Fruit fly (Drosophila melanogaster) whole organism, embryonic: ENCODE results near the gene nkt.

Experiments used
- CG10147 ChIP-seq: fragments of 200-800 bp; sonication (Bioruptor generic); optimal IDR thresholded peaks from 2 replicates; lab custom pipeline; 2019; ENCODE audit warnings: missing biosample characterization, mild to moderate bottlenecking, missing genetic modification characterization, moderate library complexity
- CG1024 ChIP-seq: fragments of 200-800 bp; sonication (Bioruptor generic); IDR thresholded peaks from 2 replicates; pipeline ENCODE4 v1.3.6; 2022; ENCODE audit warnings: missing biosample characterization, missing genetic modification characterization
- CG10431 ChIP-seq: fragments of 200-800 bp; sonication (Bioruptor generic); optimal IDR thresholded peaks from 3 replicates; lab custom pipeline; 2018; ENCODE audit warnings: missing biosample characterization, mild to moderate bottlenecking, missing genetic modification characterization
- CG10654 ChIP-seq: fragments of 200-800 bp; sonication (Bioruptor generic); optimal IDR thresholded peaks from 2 replicates; lab custom pipeline; 2016; ENCODE audit warnings: missing biosample characterization, missing genetic modification characterization
- CG11560 ChIP-seq: fragments of 200-800 bp; sonication (Bioruptor generic); IDR thresholded peaks from 3 replicates; pipeline ENCODE4 v1.3.6; 2022; ENCODE audit warnings: missing biosample characterization, missing genetic modification characterization
- CG11696 ChIP-seq: fragments of 200-800 bp; sonication (Bioruptor generic); IDR thresholded peaks from 2 replicates; pipeline ENCODE4 v1.3.6; 2022; ENCODE audit warnings: missing biosample characterization, missing genetic modification characterization
- CG1233 ChIP-seq: fragments of 200-800 bp; sonication (Bioruptor generic); optimal IDR thresholded peaks from 4 replicates; lab custom pipeline; 2018; ENCODE audit warnings: missing biosample characterization, mild to moderate bottlenecking, missing genetic modification characterization
- CG12391 ChIP-seq: fragments of 200-800 bp; sonication (Bioruptor generic); optimal IDR thresholded peaks from 3 replicates; lab custom pipeline; 2018; ENCODE audit warnings: missing biosample characterization, mild to moderate bottlenecking, missing genetic modification characterization, moderate library complexity
- CG12769 ChIP-seq: fragments of 200-800 bp; sonication (Bioruptor generic); optimal IDR thresholded peaks from 2 replicates; lab custom pipeline; 2019; ENCODE audit warnings: missing biosample characterization, mild to moderate bottlenecking, missing genetic modification characterization, moderate library complexity
- CG14860 ChIP-seq: fragments of 200-800 bp; sonication (Bioruptor generic); IDR thresholded peaks from 3 replicates; pipeline ENCODE4 v1.3.6; 2022; ENCODE audit warnings: missing biosample characterization, missing genetic modification characterization; ENCODE audit not compliant: partially characterized antibody
- CG15011 ChIP-seq: fragments of 200-800 bp; sonication (Bioruptor generic); optimal IDR thresholded peaks from 3 replicates; lab custom pipeline; 2018; ENCODE audit warnings: missing biosample characterization, mild to moderate bottlenecking, missing genetic modification characterization
- CG15073 ChIP-seq: fragments of 200-800 bp; sonication (Bioruptor generic); optimal IDR thresholded peaks from 2 replicates; lab custom pipeline; 2016; ENCODE audit warnings: missing biosample characterization, missing genetic modification characterization
- CG16813 ChIP-seq: fragments of 200-800 bp; sonication (Bioruptor generic); IDR thresholded peaks from 3 replicates; pipeline ENCODE4 v1.3.6; 2022; ENCODE audit warnings: missing biosample characterization, missing genetic modification characterization; ENCODE audit not compliant: partially characterized antibody
- CG1792 ChIP-seq: fragments of 200-800 bp; sonication (Bioruptor generic); optimal IDR thresholded peaks from 2 replicates; lab custom pipeline; 2016; ENCODE audit warnings: missing biosample characterization, missing genetic modification characterization
- CG32772 ChIP-seq: fragments of 200-800 bp; sonication (Bioruptor generic); IDR thresholded peaks from 2 replicates; pipeline ENCODE4 v1.3.6; 2022; ENCODE audit warnings: missing biosample characterization, missing genetic modification characterization
- CG4282 ChIP-seq: fragments of 200-800 bp; sonication (Bioruptor generic); optimal IDR thresholded peaks from 2 replicates; lab custom pipeline; 2016; ENCODE audit warnings: missing biosample characterization, missing genetic modification characterization
- CG7271 ChIP-seq: fragments of 200-800 bp; sonication (Bioruptor generic); optimal IDR thresholded peaks from 2 replicates; lab custom pipeline; 2018; ENCODE audit warnings: missing biosample characterization, mild to moderate bottlenecking, missing genetic modification characterization, moderate library complexity
- CG8765 ChIP-seq: fragments of 200-800 bp; sonication (Bioruptor generic); IDR thresholded peaks from 2 replicates; pipeline ENCODE4 v1.3.6; 2022; ENCODE audit warnings: missing biosample characterization, missing genetic modification characterization
- CG8924 ChIP-seq: fragments of 200-800 bp; optimal IDR thresholded peaks from 3 replicates; lab custom pipeline; 2019; ENCODE audit warnings: missing biosample characterization, mild to moderate bottlenecking, missing genetic modification characterization, moderate library complexity
- Doc3 ChIP-seq: fragments of 200-800 bp; sonication (Bioruptor generic); IDR thresholded peaks from 3 replicates; pipeline ENCODE4 v1.3.6; 2022; ENCODE audit warnings: missing biosample characterization, missing genetic modification characterization; ENCODE audit not compliant: partially characterized antibody
- HLHmδ ChIP-seq: fragments of 200-800 bp; sonication (Bioruptor generic); optimal IDR thresholded peaks from 2 replicates; lab custom pipeline; 2018; ENCODE audit warnings: missing biosample characterization, mild to moderate bottlenecking, missing genetic modification characterization, moderate library complexity
- HmgZ ChIP-seq: fragments of 200-800 bp; sonication (Bioruptor generic); optimal IDR thresholded peaks from 2 replicates; lab custom pipeline; 2018; ENCODE audit warnings: missing biosample characterization, mild to moderate bottlenecking, missing genetic modification characterization
- Hr78 ChIP-seq, 2 experiments: fragments of 200-800 bp in 1 of 2; fragments of >200 bp in 1 of 2; sonication (Bioruptor generic) in 1 of 2; optimal IDR thresholded peaks; 2 replicates each; lab custom pipeline; 2017 to 2019; ENCODE audit warnings: missing biosample characterization in 2 of 2, missing genetic modification characterization in 2 of 2, mild to moderate bottlenecking in 1 of 2, moderate library complexity in 1 of 2
- MESR4 ChIP-seq: fragments of 200-800 bp; sonication (Bioruptor generic); optimal IDR thresholded peaks from 2 replicates; lab custom pipeline; 2018; ENCODE audit warnings: missing biosample characterization, mild to moderate bottlenecking, missing genetic modification characterization, moderate library complexity
- NFAT ChIP-seq: fragments of 200-800 bp; sonication (Bioruptor generic); IDR thresholded peaks from 2 replicates; pipeline ENCODE4 v1.3.6; 2022; ENCODE audit warnings: missing biosample characterization, missing genetic modification characterization
- Oaz ChIP-seq: fragments of 200-800 bp; sonication (Bioruptor generic); IDR thresholded peaks from 2 replicates; pipeline ENCODE4 v1.3.6; 2022; ENCODE audit warnings: missing biosample characterization, missing genetic modification characterization
- Scr ChIP-seq: fragments of 200-800 bp; sonication (Bioruptor generic); IDR thresholded peaks from 2 replicates; pipeline ENCODE4 v1.3.6; 2022; ENCODE audit warnings: missing biosample characterization, missing genetic modification characterization; ENCODE audit not compliant: partially characterized antibody
- Sin3A ChIP-seq: fragments of >200 bp; optimal IDR thresholded peaks from 2 replicates; lab custom pipeline; 2018
- Tbp ChIP-seq: fragments of >200 bp; optimal IDR thresholded peaks from 2 replicates; lab custom pipeline; 2018; ENCODE audit warnings: missing biosample characterization, missing genetic modification characterization
- bbx ChIP-seq: fragments of 200-800 bp; sonication (Bioruptor generic); IDR thresholded peaks from 2 replicates; pipeline ENCODE4 v1.3.6; 2022; ENCODE audit warnings: missing biosample characterization, missing genetic modification characterization; ENCODE audit not compliant: partially characterized antibody
- chif ChIP-seq, 2 experiments: fragments of 200-800 bp; sonication (Bioruptor generic); optimal IDR thresholded peaks; 3 replicates each; lab custom pipeline; 2016; ENCODE audit warnings: missing biosample characterization in 2 of 2, missing genetic modification characterization in 2 of 2
- crol ChIP-seq: fragments of 200-800 bp; sonication (Bioruptor generic); IDR thresholded peaks from 2 replicates; pipeline ENCODE4 v1.3.6; 2022; ENCODE audit warnings: missing biosample characterization, missing genetic modification characterization
- dm ChIP-seq: fragments of 200-800 bp; sonication (Bioruptor generic); optimal IDR thresholded peaks from 3 replicates; lab custom pipeline; 2016; ENCODE audit warnings: missing biosample characterization, missing genetic modification characterization
- dmrt11E ChIP-seq: fragments of 200-800 bp; sonication (Bioruptor generic); optimal IDR thresholded peaks from 3 replicates; lab custom pipeline; 2018; ENCODE audit warnings: missing biosample characterization, mild to moderate bottlenecking, missing genetic modification characterization, moderate library complexity
- dpn ChIP-seq, 2 experiments: fragments of 200-800 bp; sonication (Bioruptor generic); optimal IDR thresholded peaks; 3 replicates each; lab custom pipeline; 2016; ENCODE audit warnings: missing biosample characterization in 2 of 2, missing genetic modification characterization in 2 of 2
- dysf ChIP-seq: fragments of 200-800 bp; sonication (Bioruptor generic); IDR thresholded peaks from 3 replicates; pipeline ENCODE4 v1.3.6; 2022; ENCODE audit warnings: missing biosample characterization, missing genetic modification characterization
- fd64A ChIP-seq: fragments of 200-800 bp; sonication (Bioruptor generic); optimal IDR thresholded peaks from 3 replicates; lab custom pipeline; 2018; ENCODE audit warnings: missing biosample characterization, mild to moderate bottlenecking, missing genetic modification characterization
- hbn ChIP-seq: fragments of 200-800 bp; sonication (Bioruptor generic); IDR thresholded peaks from 2 replicates; pipeline ENCODE4 v1.3.6; 2022; ENCODE audit warnings: missing biosample characterization, missing genetic modification characterization; ENCODE audit not compliant: partially characterized antibody
- hth ChIP-seq: fragments of >200 bp; optimal IDR thresholded peaks from 2 replicates; lab custom pipeline; 2017; ENCODE audit warnings: inconsistent platforms
- nerfin-1 ChIP-seq: fragments of 200-800 bp; sonication (Bioruptor generic); optimal IDR thresholded peaks from 3 replicates; lab custom pipeline; 2019; ENCODE audit warnings: missing biosample characterization, mild to moderate bottlenecking, missing genetic modification characterization, moderate library complexity
- pan ChIP-seq, 4 experiments: fragments of >200 bp in 3 of 4; fragments of 200-800 bp in 1 of 4; sonication (Bioruptor generic) in 1 of 4; optimal IDR thresholded peaks in 3 of 4; IDR thresholded peaks in 1 of 4; 2 replicates each; pipeline versions ENCODE4 v1.3.6 to Lab custom; 2017 to 2022; ENCODE audit warnings: missing biosample characterization in 2 of 4, missing genetic modification characterization in 2 of 4, mixed read lengths in 1 of 4
- run ChIP-seq: fragments of 200-800 bp; sonication (Bioruptor generic); optimal IDR thresholded peaks from 3 replicates; lab custom pipeline; 2018; ENCODE audit warnings: missing biosample characterization, mild to moderate bottlenecking, missing genetic modification characterization
- schlank ChIP-seq: fragments of 200-800 bp; sonication (Bioruptor generic); optimal IDR thresholded peaks from 2 replicates; lab custom pipeline; 2018; ENCODE audit warnings: missing biosample characterization, mild to moderate bottlenecking, missing genetic modification characterization
- slou ChIP-seq: fragments of 200-800 bp; sonication (Bioruptor generic); optimal IDR thresholded peaks from 3 replicates; lab custom pipeline; 2016; ENCODE audit warnings: missing biosample characterization, missing genetic modification characterization
- toy ChIP-seq: fragments of 200-800 bp; sonication (Bioruptor generic); IDR thresholded peaks from 2 replicates; pipeline ENCODE4 v1.3.6; 2022; ENCODE audit warnings: missing biosample characterization, missing genetic modification characterization
- trem ChIP-seq: fragments of 200-800 bp; optimal IDR thresholded peaks from 3 replicates; lab custom pipeline; 2019; ENCODE audit warnings: missing biosample characterization, mild to moderate bottlenecking, missing genetic modification characterization, moderate library complexity
- vnd ChIP-seq: fragments of 200-800 bp; sonication (Bioruptor generic); IDR thresholded peaks from 3 replicates; pipeline ENCODE4 v1.3.6; 2022; ENCODE audit warnings: missing biosample characterization, missing genetic modification characterization; ENCODE audit not compliant: partially characterized antibody
- vvl ChIP-seq: fragments of 200-800 bp; sonication (Bioruptor generic); IDR thresholded peaks from 2 replicates; pipeline ENCODE4 v1.3.6; 2022; ENCODE audit warnings: missing biosample characterization, missing genetic modification characterization

The nkt gene

dm6 chr3L:11246046-11246887 lies 45.1 kb downstream of the nkt start (continued):
- peak; percentile 68 for TF ChIP-seq vvl (GFP tag; lab: Robert Waterston, UW)
- TF ChIP-seq CG14860, result no peak
- TF ChIP-seq dm, result peak; percentile 19
- TF ChIP-seq hbn (GFP tag; lab: Robert Waterston, UW), result peak; percentile 27; the same call in 1 of the 2 replicates
- no peak for TF ChIP-seq Doc3 (GFP tag; lab: Robert Waterston, UW)
- TF ChIP-seq CG8924 (tag; lab: Kevin White, UChicago), result peak; percentile 72
- TF ChIP-seq CG1792 (GFP tag; lab: Kevin White, UChicago), result peak; percentile 25
- peak; percentile 49 for TF ChIP-seq CG10431
- no peak for TF ChIP-seq Oaz (GFP tag; lab: Robert Waterston, UW)
- TF ChIP-seq dysf (GFP tag; lab: Robert Waterston, UW), result no peak
- no peak for TF ChIP-seq NFAT
- no peak for TF ChIP-seq schlank (tag; lab: Kevin White, UChicago)
- no peak for TF ChIP-seq run
- no peak for TF ChIP-seq Sin3A (lab: Kevin White, UChicago)
- TF ChIP-seq dmrt11E (tag; lab: Kevin White, UChicago), result no peak
- TF ChIP-seq Hr78 (GFP tag; optimal IDR thresholded peaks at IDR 0.05; lab: Kevin White, UChicago), result peak in 1 of 2 experiments; percentile 7
- no peak for TF ChIP-seq CG10654 (GFP tag; lab: Kevin White, UChicago)
- TF ChIP-seq CG32772 (GFP tag; lab: Robert Waterston, UW), result no peak
- TF ChIP-seq CG12769 (tag; lab: Kevin White, UChicago), result peak; percentile 4
- TF ChIP-seq CG1233, result no peak
- TF ChIP-seq CG15011 (GFP tag; lab: Kevin White, UChicago), result no peak
- no peak for TF ChIP-seq CG7271 (tag; lab: Kevin White, UChicago)
- peak; percentile 17 for TF ChIP-seq HmgZ
- TF ChIP-seq fd64A (GFP tag; lab: Kevin White, UChicago), result no peak
- no peak for TF ChIP-seq vnd (GFP tag; lab: Robert Waterston, UW)
- TF ChIP-seq CG4282 (GFP tag; lab: Kevin White, UChicago), result peak; percentile 36
- TF ChIP-seq CG8765 (GFP tag; lab: Robert Waterston, UW), result no peak
- no peak for TF ChIP-seq CG11560 (tag; lab: Robert Waterston, UW)
- no peak; the same call in 1 of the 2 replicates for TF ChIP-seq Scr
- TF ChIP-seq chif (GFP tag; optimal IDR thresholded peaks at IDR 0.05; lab: Kevin White, UChicago), result no peak
- TF ChIP-seq bbx, result peak; percentile 57
- no peak for TF ChIP-seq CG12391 (tag; lab: Kevin White, UChicago)
- peak in 1 of 2 experiments; percentile 34 for TF ChIP-seq dpn (GFP tag; optimal IDR thresholded peaks at IDR 0.05; lab: Kevin White, UChicago)
- TF ChIP-seq crol, result 0 out of 2 replicates have a peak, but pooled peaks have one; percentile 35
- TF ChIP-seq CG16813 (GFP tag; lab: Robert Waterston, UW), result no peak
- peak; percentile 2 for TF ChIP-seq nerfin-1 (tag; lab: Kevin White, UChicago)
- TF ChIP-seq trem (tag; lab: Kevin White, UChicago), result peak; percentile 3
- no peak for TF ChIP-seq CG15073 (GFP tag; lab: Kevin White, UChicago)
- no peak for TF ChIP-seq Tbp (GFP tag; lab: Kevin White, UChicago)
- TF ChIP-seq MESR4 (GFP tag; lab: Kevin White, UChicago), result no peak
- no peak for TF ChIP-seq CG1024 (GFP tag; lab: Robert Waterston, UW)
- no peak for TF ChIP-seq CG10147 (GFP tag; lab: Kevin White, UChicago)
- TF ChIP-seq pan (optimal IDR thresholded peaks at IDR 0.05; lab: Kevin White, UChicago), result no peak
- no peak for TF ChIP-seq pan (GFP tag; optimal IDR thresholded peaks at IDR 0.05 in 1 of 2, IDR thresholded peaks at IDR 0.05 in 1 of 2)
- TF ChIP-seq toy (GFP tag; lab: Robert Waterston, UW), result no peak
- TF ChIP-seq slou (GFP tag; lab: Kevin White, UChicago), result no peak
- TF ChIP-seq hth (lab: Kevin White, UChicago), result no peak
- TF ChIP-seq HLHmδ (GFP tag; lab: Kevin White, UChicago), result peak; percentile 49
- TF ChIP-seq CG11696 (GFP tag; lab: Robert Waterston, UW), result peak; percentile 56; the same call in 1 of the 2 replicates
